Worm (Caenorhabditis elegans) whole organism, mixed stage, embryonic: ENCODE measurements around the gene rps-28.

ENCODE experiments used
- hlh-1 ChIP-seq: fragments of 150-350 bp; optimal IDR thresholded peaks from 2 replicates; lab custom pipeline; 2014; ENCODE audit warnings: missing biosample characterization, missing genetic modification reagents, missing genetic modification characterization
- mls-2 ChIP-seq: sonication (generic microtip); optimal IDR thresholded peaks from 2 replicates; lab custom pipeline; 2016; ENCODE audit warnings: mild to moderate bottlenecking, missing genetic modification characterization, moderate library complexity, missing compliant biosample characterization

- no peak for TF ChIP-seq hlh-1 (tag; lab: Kevin White, UChicago)
- no peak for TF ChIP-seq mls-2 (tag; lab: Kevin White, UChicago)
These were observed 48.5 kb downstream of the rps-28 start for ce11 chrIV:1707960-1708359.
